Fruit fly (Drosophila melanogaster): ENCODE measurements around the gene CG42245.
A peak's percentile ranks its signal among the peaks of the same experiment; 100 is the strongest.

CG42245 gene

dm6 chr3L:2651800-2652199 lies 20.3 kb downstream of the CG42245 start, which contains the start of the genes ProRS-m, CG42304 and Snup (continued):
- no peak for TF ChIP-seq CG12769 (tag; optimal IDR thresholded peaks at IDR 0.05)
- peak; percentile 60 for TF ChIP-seq Abd-B (GFP tag; optimal IDR thresholded peaks at IDR 0.05)
- TF ChIP-seq Dbx (GFP tag; IDR thresholded peaks at IDR 0.05): peak; percentile 12; the same call in 1 of the 3 replicates
- TF ChIP-seq esg (GFP tag; conservative IDR thresholded peaks at IDR 0.05): peak; percentile 65
- TF ChIP-seq CG6683 (GFP tag; optimal IDR thresholded peaks at IDR 0.05): no peak
- peak; percentile 47 for TF ChIP-seq Ssrp (tag; optimal IDR thresholded peaks at IDR 0.05)
- no peak for TF ChIP-seq CG13894 (tag; optimal IDR thresholded peaks at IDR 0.05)
- no peak for TF ChIP-seq HLH4C (GFP tag; IDR thresholded peaks at IDR 0.05; ENCODE audit: partially characterized antibody)
- TF ChIP-seq Chrac-16 (GFP tag; optimal IDR thresholded peaks at IDR 0.05): peak; percentile 5
- no peak for TF ChIP-seq Lpt (GFP tag; optimal IDR thresholded peaks at IDR 0.05)
- no peak for TF ChIP-seq Hr78 (GFP tag; optimal IDR thresholded peaks at IDR 0.05)
- TF ChIP-seq rib (GFP tag; IDR thresholded peaks at IDR 0.05): no peak
- TF ChIP-seq ind (GFP tag; optimal IDR thresholded peaks at IDR 0.05): peak; percentile 33
- TF ChIP-seq Max (GFP tag; optimal IDR thresholded peaks at IDR 0.05): peak; percentile 9
- no peak for TF ChIP-seq Sry-δ (GFP tag; optimal IDR thresholded peaks at IDR 0.05)
- TF ChIP-seq CG8290 (GFP tag; optimal IDR thresholded peaks at IDR 0.05): no peak
- TF ChIP-seq CG8290 (tag; optimal IDR thresholded peaks at IDR 0.05): no peak
- no peak for TF ChIP-seq CG12744 (GFP tag; optimal IDR thresholded peaks at IDR 0.05)
- no peak for TF ChIP-seq CG33213 (GFP tag; optimal IDR thresholded peaks at IDR 0.05)
- TF ChIP-seq her (GFP tag; optimal IDR thresholded peaks at IDR 0.05): no peak
- no peak for TF ChIP-seq Bdp1 (GFP tag; optimal IDR thresholded peaks at IDR 0.05)
- TF ChIP-seq row (GFP tag; IDR thresholded peaks at IDR 0.05): peak; percentile 94
- TF ChIP-seq CG8478 (optimal IDR thresholded peaks at IDR 0.05): no peak
- TF ChIP-seq CG11085 (GFP tag; IDR thresholded peaks at IDR 0.05): no peak
- TF ChIP-seq CG11504 (tag; optimal IDR thresholded peaks at IDR 0.05): no peak
- TF ChIP-seq CG11456 (GFP tag; IDR thresholded peaks at IDR 0.05): 0 out of 3 replicates have a peak, but pooled peaks have one; percentile 11
- no peak for TF ChIP-seq onecut (GFP tag; IDR thresholded peaks at IDR 0.05)
- TF ChIP-seq kah (GFP tag; optimal IDR thresholded peaks at IDR 0.05): no peak
- TF ChIP-seq CG15269 (tag; optimal IDR thresholded peaks at IDR 0.05): peak; percentile 54
- peak; percentile 63 for TF ChIP-seq CG10979 (tag; optimal IDR thresholded peaks at IDR 0.05)
- TF ChIP-seq crol (GFP tag; IDR thresholded peaks at IDR 0.05): no peak
- no peak for TF ChIP-seq toy (GFP tag; IDR thresholded peaks at IDR 0.05)
- TF ChIP-seq Kr (GFP tag; optimal IDR thresholded peaks at IDR 0.05): no peak
- peak; percentile 32; the same call in 1 of the 3 replicates for TF ChIP-seq ase (GFP tag; IDR thresholded peaks at IDR 0.05)
- no peak for TF ChIP-seq cg (GFP tag; optimal IDR thresholded peaks at IDR 0.05)
- TF ChIP-seq gsb (GFP tag; IDR thresholded peaks at IDR 0.05): no peak
- no peak for TF ChIP-seq CG2889 (GFP tag; IDR thresholded peaks at IDR 0.05)
- no peak for TF ChIP-seq D (optimal IDR thresholded peaks at IDR 0.05)
- no peak for TF ChIP-seq D (GFP tag; optimal IDR thresholded peaks at IDR 0.05)
- no peak for TF ChIP-seq CG11093 (GFP tag; IDR thresholded peaks at IDR 0.05)
- TF ChIP-seq knrl (GFP tag; IDR thresholded peaks at IDR 0.05; ENCODE audit: partially characterized antibody): no peak
- no peak for TF ChIP-seq Neu2 (GFP tag; optimal IDR thresholded peaks at IDR 0.05; ENCODE audit: borderline replicate concordance)
- TF ChIP-seq CoRest (tag; optimal IDR thresholded peaks at IDR 0.05): no peak
- TF ChIP-seq trem (tag; optimal IDR thresholded peaks at IDR 0.05): peak; percentile 88
- no peak for TF ChIP-seq Hsf (GFP tag; optimal IDR thresholded peaks at IDR 0.05)
- TF ChIP-seq wek (GFP tag; optimal IDR thresholded peaks at IDR 0.05): no peak
- peak; percentile 59 for TF ChIP-seq CG4404 (GFP tag; IDR thresholded peaks at IDR 0.05)
- TF ChIP-seq Sox100B (GFP tag; optimal IDR thresholded peaks at IDR 0.05): no peak
- peak; percentile 56; the same call in 1 of the 2 replicates for TF ChIP-seq CG9932 (GFP tag; IDR thresholded peaks at IDR 0.05)
- TF ChIP-seq prd (optimal IDR thresholded peaks at IDR 0.05): no peak
- TF ChIP-seq prd (GFP tag; IDR thresholded peaks at IDR 0.05): peak; percentile 82
- no peak for TF ChIP-seq CG2875 (GFP tag; optimal IDR thresholded peaks at IDR 0.05)
- TF ChIP-seq CG17912 (GFP tag; optimal IDR thresholded peaks at IDR 0.05): no peak
